Fruit fly (Drosophila melanogaster) whole organism, embryonic: Measurements from ENCODE around the gene prt.

Experiments
- Aef1 ChIP-seq: fragments of 200-800 bp; sonication (Bioruptor generic); IDR thresholded peaks from 3 replicates; pipeline ENCODE4 v1.3.6; 2022; ENCODE audit warnings: missing biosample characterization, missing genetic modification characterization
- BEAF-32 ChIP-seq: fragments of 200-800 bp; sonication (Bioruptor generic); optimal IDR thresholded peaks from 3 replicates; lab custom pipeline; 2017; ENCODE audit warnings: missing biosample characterization, missing genetic modification characterization, mild to moderate bottlenecking, moderate library complexity, missing genetic modification reagents
- CG10431 ChIP-seq: fragments of 200-800 bp; sonication (Bioruptor generic); optimal IDR thresholded peaks from 3 replicates; lab custom pipeline; 2018; ENCODE audit warnings: missing biosample characterization, mild to moderate bottlenecking, missing genetic modification characterization
- CG11695 ChIP-seq: fragments of 200-800 bp; sonication (Bioruptor generic); IDR thresholded peaks from 3 replicates; pipeline ENCODE4 v1.3.6; 2022; ENCODE audit warnings: missing biosample characterization, missing genetic modification characterization
- CG1233 ChIP-seq: fragments of 200-800 bp; sonication (Bioruptor generic); optimal IDR thresholded peaks from 4 replicates; lab custom pipeline; 2018; ENCODE audit warnings: missing biosample characterization, mild to moderate bottlenecking, missing genetic modification characterization
- CG14050 ChIP-seq: fragments of 200-800 bp; sonication (Bioruptor generic); IDR thresholded peaks from 3 replicates; pipeline ENCODE4 v1.3.6; 2022; ENCODE audit warnings: missing biosample characterization, missing genetic modification characterization
- CG15696 ChIP-seq: fragments of 200-800 bp; sonication (Bioruptor generic); optimal IDR thresholded peaks from 2 replicates; lab custom pipeline; 2019; ENCODE audit warnings: missing biosample characterization, mild to moderate bottlenecking, missing genetic modification characterization, moderate library complexity
- CG17568 ChIP-seq: fragments of 200-800 bp; sonication (Bioruptor generic); optimal IDR thresholded peaks from 2 replicates; lab custom pipeline; 2018; ENCODE audit warnings: missing biosample characterization, mild to moderate bottlenecking, missing genetic modification characterization, moderate library complexity
- CG18476 ChIP-seq: fragments of 200-800 bp; sonication (Bioruptor generic); optimal IDR thresholded peaks from 2 replicates; lab custom pipeline; 2016; ENCODE audit warnings: missing biosample characterization, mild to moderate bottlenecking, missing genetic modification characterization
- CG2712 ChIP-seq: fragments of 200-800 bp; optimal IDR thresholded peaks from 3 replicates; lab custom pipeline; 2019; ENCODE audit warnings: missing biosample characterization, mild to moderate bottlenecking, missing genetic modification characterization, moderate library complexity
- CG31365 ChIP-seq: fragments of 200-800 bp; sonication (Bioruptor generic); optimal IDR thresholded peaks from 2 replicates; lab custom pipeline; 2018; ENCODE audit warnings: missing biosample characterization, mild to moderate bottlenecking, missing genetic modification characterization
- CG4360 ChIP-seq: fragments of 200-800 bp; sonication (Bioruptor generic); IDR thresholded peaks from 2 replicates; pipeline ENCODE4 v1.3.6; 2022; ENCODE audit warnings: missing biosample characterization, missing genetic modification characterization
- CG6654 ChIP-seq: fragments of 200-800 bp; sonication (Bioruptor generic); optimal IDR thresholded peaks from 2 replicates; lab custom pipeline; 2017; ENCODE audit warnings: missing biosample characterization, mild to moderate bottlenecking, missing genetic modification characterization
- CoRest ChIP-seq: fragments of 200-800 bp; sonication (Bioruptor generic); optimal IDR thresholded peaks from 3 replicates; lab custom pipeline; 2018; ENCODE audit warnings: missing biosample characterization, mild to moderate bottlenecking, missing genetic modification characterization, moderate library complexity
- D ChIP-seq, 2 experiments: fragments of 200-800 bp in 1 of 2; fragments of >200 bp in 1 of 2; sonication (Bioruptor generic) in 1 of 2; optimal IDR thresholded peaks; 2 replicates in 1 of 2; 3 replicates in 1 of 2; lab custom pipeline; 2017; ENCODE audit warnings: mild to moderate bottlenecking in 1 of 2, missing biosample characterization in 1 of 2, missing genetic modification characterization in 1 of 2, missing genetic modification reagents in 1 of 2
- Dfd ChIP-seq, 2 experiments: fragments of >200 bp; optimal IDR thresholded peaks; 2 replicates each; lab custom pipeline; 2017; ENCODE audit warnings: missing biosample characterization in 2 of 2, missing genetic modification characterization in 2 of 2
- Dip3 ChIP-seq: fragments of 200-800 bp; sonication (Bioruptor generic); optimal IDR thresholded peaks from 3 replicates; lab custom pipeline; 2016; ENCODE audit warnings: missing biosample characterization, missing genetic modification characterization
- Fer2 ChIP-seq: fragments of 200-800 bp; sonication (Bioruptor generic); optimal IDR thresholded peaks from 2 replicates; lab custom pipeline; 2018; ENCODE audit warnings: missing biosample characterization, mild to moderate bottlenecking, missing genetic modification characterization, moderate library complexity
- Fer3 ChIP-seq: fragments of 200-800 bp; sonication (Bioruptor generic); optimal IDR thresholded peaks from 2 replicates; lab custom pipeline; 2018; ENCODE audit warnings: missing biosample characterization, mild to moderate bottlenecking, missing genetic modification characterization, moderate library complexity
- Hr51 ChIP-seq, 2 experiments: fragments of 200-800 bp; sonication (Bioruptor generic); optimal IDR thresholded peaks; 2 replicates in 1 of 2; 3 replicates in 1 of 2; lab custom pipeline; 2016 to 2018; ENCODE audit warnings: missing biosample characterization in 2 of 2, missing genetic modification characterization in 2 of 2, mild to moderate bottlenecking in 1 of 2, moderate library complexity in 1 of 2
- Myb ChIP-seq: fragments of 200-800 bp; sonication (Bioruptor generic); optimal IDR thresholded peaks from 2 replicates; lab custom pipeline; 2016; ENCODE audit warnings: missing biosample characterization, missing genetic modification characterization
- NC2α ChIP-seq: fragments of 200-800 bp; sonication (Bioruptor generic); optimal IDR thresholded peaks from 2 replicates; lab custom pipeline; 2016; ENCODE audit warnings: missing biosample characterization, missing genetic modification characterization
- Poxn ChIP-seq: fragments of 200-800 bp; sonication (Bioruptor generic); IDR thresholded peaks from 2 replicates; pipeline ENCODE4 v1.3.6; 2022; ENCODE audit warnings: missing biosample characterization, missing genetic modification characterization
- Side ChIP-seq: fragments of 200-800 bp; sonication (Bioruptor generic); optimal IDR thresholded peaks from 2 replicates; lab custom pipeline; 2016; ENCODE audit warnings: missing biosample characterization, missing genetic modification characterization
- Spps ChIP-seq: fragments of 200-800 bp; sonication (Bioruptor generic); optimal IDR thresholded peaks from 2 replicates; lab custom pipeline; 2018; ENCODE audit warnings: missing biosample characterization, mild to moderate bottlenecking, missing genetic modification characterization
- Xbp1 ChIP-seq: fragments of 200-800 bp; sonication (Bioruptor generic); optimal IDR thresholded peaks from 3 replicates; lab custom pipeline; 2016; ENCODE audit warnings: missing biosample characterization, mild to moderate bottlenecking, missing genetic modification characterization
- ac ChIP-seq: fragments of 200-800 bp; sonication (Bioruptor generic); optimal IDR thresholded peaks from 3 replicates; lab custom pipeline; 2017; ENCODE audit warnings: missing biosample characterization, mild to moderate bottlenecking, missing genetic modification characterization
- amos ChIP-seq: fragments of 200-800 bp; sonication (Bioruptor generic); IDR thresholded peaks from 2 replicates; pipeline ENCODE4 v1.3.6; 2022; ENCODE audit warnings: missing biosample characterization, missing genetic modification characterization; ENCODE audit not compliant: partially characterized antibody
- ap ChIP-seq: fragments of 200-800 bp; sonication (Bioruptor generic); IDR thresholded peaks from 2 replicates; pipeline ENCODE4 v1.3.6; 2022; ENCODE audit warnings: missing biosample characterization, missing genetic modification characterization
- bcd ChIP-seq: fragments of 200-800 bp; sonication (Bioruptor generic); optimal IDR thresholded peaks from 2 replicates; lab custom pipeline; 2017; ENCODE audit warnings: missing biosample characterization, mild to moderate bottlenecking, missing genetic modification characterization
- dan ChIP-seq: fragments of 200-800 bp; sonication (Bioruptor generic); IDR thresholded peaks from 2 replicates; pipeline ENCODE4 v1.3.6; 2022; ENCODE audit warnings: missing biosample characterization, missing genetic modification characterization
- dimm ChIP-seq: fragments of 200-800 bp; sonication (Bioruptor generic); IDR thresholded peaks from 2 replicates; pipeline ENCODE4 v1.3.6; 2022; ENCODE audit warnings: missing biosample characterization, missing genetic modification characterization
- ems ChIP-seq: fragments of 200-800 bp; sonication (Bioruptor generic); optimal IDR thresholded peaks from 3 replicates; lab custom pipeline; 2016; ENCODE audit warnings: missing biosample characterization, missing genetic modification characterization
- fd102C ChIP-seq: fragments of 200-800 bp; sonication (Bioruptor generic); optimal IDR thresholded peaks from 2 replicates; lab custom pipeline; 2018; ENCODE audit warnings: missing biosample characterization, mild to moderate bottlenecking, missing genetic modification characterization, moderate library complexity
- fd96Cb ChIP-seq: fragments of 200-800 bp; sonication (Bioruptor generic); optimal IDR thresholded peaks from 2 replicates; lab custom pipeline; 2018; ENCODE audit warnings: missing biosample characterization, mild to moderate bottlenecking, missing genetic modification characterization, moderate library complexity
- hb ChIP-seq: fragments of 200-800 bp; sonication (Bioruptor generic); IDR thresholded peaks from 3 replicates; pipeline ENCODE4 v1.3.6; 2022; ENCODE audit warnings: missing biosample characterization, missing genetic modification characterization; ENCODE audit not compliant: partially characterized antibody
- insv ChIP-seq, 2 experiments: fragments of 200-800 bp; sonication (Bioruptor generic); optimal IDR thresholded peaks; 3 replicates each; lab custom pipeline; 2016 to 2018; ENCODE audit warnings: missing biosample characterization in 2 of 2, missing genetic modification characterization in 2 of 2
- lbe ChIP-seq: fragments of 200-800 bp; sonication (Bioruptor generic); optimal IDR thresholded peaks from 2 replicates; lab custom pipeline; 2016; ENCODE audit warnings: missing biosample characterization, mild to moderate bottlenecking, missing genetic modification characterization
- lov ChIP-seq, 2 experiments: fragments of 200-800 bp in 1 of 2; fragments of >200 bp in 1 of 2; sonication (Bioruptor generic) in 1 of 2; IDR thresholded peaks in 1 of 2; optimal IDR thresholded peaks in 1 of 2; 2 replicates in 1 of 2; 3 replicates in 1 of 2; pipeline versions ENCODE4 v1.3.6 to Lab custom; 2017 to 2022; ENCODE audit warnings: missing biosample characterization in 1 of 2, missing genetic modification characterization in 1 of 2
- oc ChIP-seq: fragments of 200-800 bp; sonication (Bioruptor generic); optimal IDR thresholded peaks from 2 replicates; lab custom pipeline; 2018; ENCODE audit warnings: missing biosample characterization, mild to moderate bottlenecking, missing genetic modification characterization, moderate library complexity
- repo ChIP-seq: fragments of 200-800 bp; sonication (Bioruptor generic); optimal IDR thresholded peaks from 2 replicates; lab custom pipeline; 2016; ENCODE audit warnings: missing biosample characterization, missing genetic modification characterization
- rib ChIP-seq: fragments of 200-800 bp; sonication (Bioruptor generic); IDR thresholded peaks from 2 replicates; pipeline ENCODE4 v1.3.6; 2022; ENCODE audit warnings: missing biosample characterization, missing genetic modification characterization
- slou ChIP-seq: fragments of 200-800 bp; sonication (Bioruptor generic); optimal IDR thresholded peaks from 3 replicates; lab custom pipeline; 2016; ENCODE audit warnings: missing biosample characterization, missing genetic modification characterization
- sob ChIP-seq: fragments of 200-800 bp; sonication (Bioruptor generic); IDR thresholded peaks from 2 replicates; pipeline ENCODE4 v1.3.6; 2022; ENCODE audit warnings: missing biosample characterization, missing genetic modification characterization
- zen ChIP-seq: fragments of 200-800 bp; sonication (Bioruptor generic); optimal IDR thresholded peaks from 3 replicates; lab custom pipeline; 2018; ENCODE audit warnings: missing biosample characterization, mild to moderate bottlenecking, missing genetic modification characterization, moderate library complexity
- zen2 ChIP-seq: fragments of 200-800 bp; sonication (Bioruptor generic); IDR thresholded peaks from 3 replicates; pipeline ENCODE4 v1.3.6; 2022; ENCODE audit warnings: missing biosample characterization, missing genetic modification characterization; ENCODE audit not compliant: partially characterized antibody
- zfh2 ChIP-seq: fragments of 200-800 bp; sonication (Bioruptor generic); optimal IDR thresholded peaks from 2 replicates; lab custom pipeline; 2016; ENCODE audit warnings: missing biosample characterization, missing genetic modification characterization

Gene prt

DNA sequence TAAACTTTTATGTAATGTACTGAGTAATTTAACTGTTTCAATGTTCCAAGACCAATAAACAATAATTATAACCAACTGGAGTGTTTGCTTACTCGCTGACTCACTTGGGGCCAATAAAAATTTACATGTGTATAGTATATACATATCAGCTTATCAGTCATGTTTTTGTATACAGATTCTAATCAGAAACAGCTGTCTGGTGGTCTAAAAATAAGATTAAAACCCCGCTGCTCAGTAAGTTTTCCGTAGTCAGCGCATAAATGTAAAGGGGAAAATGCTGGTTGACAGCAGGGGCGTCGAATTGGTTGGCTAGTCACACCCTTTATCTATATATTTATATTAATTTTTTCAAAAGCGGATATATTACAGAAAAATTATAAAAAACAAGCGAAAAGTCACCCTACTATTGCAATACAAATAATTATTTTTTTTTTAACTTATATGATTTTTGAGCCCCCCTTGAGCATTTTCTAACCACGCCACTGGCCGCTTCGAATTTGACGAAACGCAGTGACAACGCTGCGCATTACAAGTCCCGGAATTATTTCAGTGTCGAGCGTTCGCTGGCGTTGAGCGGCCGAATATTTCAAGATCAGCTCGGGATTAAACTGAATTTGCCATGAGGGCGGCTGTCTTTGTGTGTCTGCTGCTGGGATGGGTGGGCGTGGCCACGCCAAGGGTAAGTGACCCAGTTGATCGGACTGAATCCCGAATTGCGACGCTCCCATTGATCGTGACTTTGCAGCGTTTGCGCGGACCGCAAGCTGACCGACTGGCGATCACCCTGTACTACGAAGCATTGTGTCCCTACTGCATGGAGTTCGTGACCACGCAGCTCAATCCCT, 20.3 kb downstream of the prt start, which contains the start of gene GILT2 (continued):
- TF ChIP-seq CoRest (peak; percentile 93), Hr51 (GFP tag; optimal IDR thresholded peaks at IDR 0.05; lab: Kevin White, UChicago) (peak; percentile 78 to 95), hb (GFP tag; lab: Robert Waterston, UW) (no peak), CG2712 (tag; lab: Kevin White, UChicago) (peak; percentile 93), zen (tag; lab: Kevin White, UChicago) (peak; percentile 93), CG10431 (GFP tag; lab: Kevin White, UChicago) (peak; percentile 84), CG15696 (tag; lab: Kevin White, UChicago) (peak; percentile 91), Side (GFP tag; lab: Kevin White, UChicago) (peak; percentile 14), Spps (tag; lab: Kevin White, UChicago) (peak; percentile 84), Dip3 (GFP tag; lab: Kevin White, UChicago) (peak; percentile 26), oc (tag; lab: Kevin White, UChicago) (peak; percentile 91), repo (GFP tag; lab: Kevin White, UChicago) (no peak), CG17568 (GFP tag; lab: Kevin White, UChicago) (no peak), Myb (GFP tag; lab: Kevin White, UChicago) (no peak), dimm (GFP tag; lab: Robert Waterston, UW) (peak; percentile 80), dan (GFP tag; lab: Robert Waterston, UW) (no peak), zen2 (GFP tag; lab: Robert Waterston, UW) (no peak), CG11695 (peak; percentile 90), ap (GFP tag; lab: Robert Waterston, UW) (peak; percentile 87), insv (GFP tag; optimal IDR thresholded peaks at IDR 0.05; lab: Kevin White, UChicago) (peak in 1 of 2 experiments; percentile 76), ac (peak; percentile 57), lbe (GFP tag; lab: Kevin White, UChicago) (peak; percentile 89), Fer2 (peak; percentile 86), NC2α (GFP tag; lab: Kevin White, UChicago) (no peak), BEAF-32 (GFP tag; lab: Kevin White, UChicago) (peak; percentile 1), D (optimal IDR thresholded peaks at IDR 0.05; lab: Kevin White, UChicago) (no peak), D (GFP tag; optimal IDR thresholded peaks at IDR 0.05; lab: Kevin White, UChicago) (peak; percentile 89), amos (GFP tag; lab: Robert Waterston, UW) (no peak), rib (GFP tag; lab: Robert Waterston, UW) (peak; percentile 81), Aef1 (GFP tag; lab: Robert Waterston, UW) (peak; percentile 90), CG6654 (GFP tag; lab: Kevin White, UChicago) (peak; percentile 83), CG1233 (GFP tag; lab: Kevin White, UChicago) (peak; percentile 91), Dfd (GFP tag; optimal IDR thresholded peaks at IDR 0.05; lab: Kevin White, UChicago) (peak in 1 of 2 experiments; percentile 41), Xbp1 (peak; percentile 89), Poxn (GFP tag; lab: Robert Waterston, UW) (peak; percentile 50; the same call in 1 of the 2 replicates), CG31365 (tag; lab: Kevin White, UChicago) (peak; percentile 33), Fer3 (tag; lab: Kevin White, UChicago) (peak; percentile 93), sob (GFP tag; lab: Robert Waterston, UW) (peak; percentile 91), ems (peak; percentile 45), CG18476 (peak; percentile 86), fd96Cb (tag; lab: Kevin White, UChicago) (peak; percentile 93), CG14050 (GFP tag; lab: Robert Waterston, UW) (peak; percentile 83), lov (optimal IDR thresholded peaks at IDR 0.05; lab: Kevin White, UChicago) (no peak), lov (GFP tag; IDR thresholded peaks at IDR 0.05; lab: Robert Waterston, UW) (peak; percentile 89), fd102C (GFP tag; lab: Kevin White, UChicago) (no peak), slou (peak; percentile 57), zfh2 (peak; percentile 6), CG4360 (GFP tag; lab: Robert Waterston, UW) (peak; percentile 60), bcd (GFP tag; lab: Kevin White, UChicago) (peak; percentile 92)
